Worm (Caenorhabditis elegans) whole organism, L4 larva: ENCODE results near the gene Y50D7A.1.
A peak's percentile ranks its signal among the peaks of the same experiment; 100 is the strongest.

Source experiments
- R02D3.7 ChIP-seq: fragments of 150-350 bp; sonication (generic microtip); optimal IDR thresholded peaks from 3 replicates; lab custom pipeline; 2014; ENCODE audit warnings: missing biosample characterization, missing genetic modification characterization
- T20F7.1 ChIP-seq: fragments of 200-800 bp; sonication (Bioruptor generic); optimal IDR thresholded peaks from 2 replicates; lab custom pipeline; 2018; ENCODE audit warnings: mild to moderate bottlenecking, missing genetic modification characterization, missing compliant biosample characterization
- T26A8.4 ChIP-seq: fragments of 200-800 bp; sonication (Bioruptor generic); IDR thresholded peaks from 2 replicates; pipeline ENCODE4 v1.3.6; 2022; ENCODE audit warnings: missing genetic modification characterization, missing compliant biosample characterization
- ZK546.5 ChIP-seq, 2 experiments: sonication (generic microtip); optimal IDR thresholded peaks; 2 replicates each; lab custom pipeline; 2017; ENCODE audit warnings: missing biosample characterization in 2 of 2, missing genetic modification characterization in 2 of 2
- aha-1 ChIP-seq: fragments of 150-350 bp; peaks from one replicate; lab custom pipeline; 2014; ENCODE audit warnings: missing biosample characterization, missing genetic modification characterization
- aly-2 ChIP-seq: sonication (generic microtip); optimal IDR thresholded peaks from 2 replicates; lab custom pipeline; 2018; ENCODE audit warnings: missing biosample characterization, missing genetic modification characterization
- arid-1 ChIP-seq: fragments of 200-800 bp; sonication (Bioruptor generic); conservative IDR thresholded peaks from 2 replicates; pipeline ENCODE4 v1.3.6; 2022; ENCODE audit warnings: missing genetic modification reagents, missing genetic modification characterization, missing compliant biosample characterization
- ceh-32 ChIP-seq: sonication (generic microtip); optimal IDR thresholded peaks from 2 replicates; lab custom pipeline; 2016; ENCODE audit warnings: mild to moderate bottlenecking, missing genetic modification characterization, missing compliant biosample characterization; ENCODE audit not compliant: poor library complexity
- ceh-82 ChIP-seq: sonication (generic microtip); optimal IDR thresholded peaks from 2 replicates; lab custom pipeline; 2017; ENCODE audit warnings: missing biosample characterization, missing genetic modification characterization
- daf-16 ChIP-seq, 3 experiments: sonication (generic microtip); optimal IDR thresholded peaks; 2 replicates each; lab custom pipeline; 2016 to 2017; ENCODE audit warnings: missing genetic modification characterization in 3 of 3, missing genetic modification reagents in 3 of 3, mild to moderate bottlenecking in 2 of 3, missing compliant biosample characterization in 2 of 3, missing biosample characterization in 1 of 3, moderate library complexity in 1 of 3
- dmd-8 ChIP-seq: fragments of 200-800 bp; sonication (Bioruptor generic); IDR thresholded peaks from 2 replicates; pipeline ENCODE4 v1.3.6; 2022; ENCODE audit warnings: missing genetic modification characterization, missing compliant biosample characterization
- dmd-9 ChIP-seq: fragments of 200-800 bp; sonication (Bioruptor generic); IDR thresholded peaks from 2 replicates; pipeline ENCODE4 v1.3.6; 2022; ENCODE audit warnings: missing genetic modification reagents, missing genetic modification characterization, missing compliant biosample characterization
- duxl-1 ChIP-seq: sonication (generic microtip); optimal IDR thresholded peaks from 2 replicates; lab custom pipeline; 2016; ENCODE audit warnings: mild to moderate bottlenecking, missing genetic modification characterization, moderate library complexity, missing compliant biosample characterization; ENCODE audit not compliant: poor library complexity
- dve-1 ChIP-seq: sonication (generic microtip); optimal IDR thresholded peaks from 2 replicates; lab custom pipeline; 2017; ENCODE audit warnings: antibody characterized with exemption, mild to moderate bottlenecking, missing genetic modification characterization, missing compliant biosample characterization; ENCODE audit not compliant: insufficient read depth
- gei-8 ChIP-seq: fragments of 200-800 bp; sonication (Bioruptor generic); optimal IDR thresholded peaks from 2 replicates; lab custom pipeline; 2018; ENCODE audit warnings: mild to moderate bottlenecking, missing genetic modification characterization, missing compliant biosample characterization
- hif-1 ChIP-seq, 2 experiments: sonication (generic microtip); optimal IDR thresholded peaks; 2 replicates each; lab custom pipeline; 2016 to 2017; ENCODE audit warnings: missing compliant biosample characterization in 2 of 2, missing genetic modification characterization in 2 of 2, missing genetic modification reagents in 2 of 2, missing genotype in 2 of 2, mild to moderate bottlenecking in 1 of 2
- hlh-11 ChIP-seq: fragments of 200-800 bp; sonication (Bioruptor generic); optimal IDR thresholded peaks from 2 replicates; lab custom pipeline; 2018; ENCODE audit warnings: mild to moderate bottlenecking, missing genetic modification characterization, missing compliant biosample characterization
- hlh-30 ChIP-seq: sonication (generic microtip); optimal IDR thresholded peaks from 2 replicates; lab custom pipeline; 2017; ENCODE audit warnings: antibody characterized with exemption, mild to moderate bottlenecking, missing genetic modification characterization, missing compliant biosample characterization; ENCODE audit not compliant: insufficient read depth
- hmg-1.1 ChIP-seq: fragments of 200-800 bp; sonication (Bioruptor generic); IDR thresholded peaks from 2 replicates; pipeline ENCODE4 v1.3.6; 2022; ENCODE audit warnings: missing genetic modification reagents, missing genetic modification characterization, missing compliant biosample characterization
- lim-7 ChIP-seq: fragments of 200-800 bp; sonication (Bioruptor generic); IDR thresholded peaks from 2 replicates; pipeline ENCODE4 v1.3.6; 2022; ENCODE audit warnings: missing genetic modification characterization, missing compliant biosample characterization
- lin-13 ChIP-seq: fragments of 150-350 bp; optimal IDR thresholded peaks from 2 replicates; lab custom pipeline; 2014; ENCODE audit warnings: missing biosample characterization, missing genetic modification reagents, missing genetic modification characterization
- lin-38 ChIP-seq: fragments of 200-800 bp; sonication (Bioruptor generic); IDR thresholded peaks from 2 replicates; pipeline ENCODE4 v1.3.6; 2022; ENCODE audit warnings: missing genetic modification reagents, missing genetic modification characterization, missing compliant biosample characterization
- lin-39 ChIP-seq: fragments of 150-350 bp; optimal IDR thresholded peaks from 2 replicates; lab custom pipeline; 2014; ENCODE audit warnings: missing biosample characterization, missing genetic modification reagents, missing genetic modification characterization
- lir-3 ChIP-seq: sonication (generic microtip); optimal IDR thresholded peaks from 2 replicates; lab custom pipeline; 2016; ENCODE audit warnings: mild to moderate bottlenecking, missing genetic modification characterization, missing compliant biosample characterization
- lsy-2 ChIP-seq, 2 experiments: fragments of 150-350 bp in 1 of 2; sonication (generic microtip) in 1 of 2; optimal IDR thresholded peaks; 2 replicates each; lab custom pipeline; 2014 to 2017; ENCODE audit warnings: missing biosample characterization in 2 of 2, missing genetic modification characterization in 2 of 2
- mdl-1 ChIP-seq, 2 experiments: fragments of 150-350 bp in 1 of 2; sonication (generic microtip) in 1 of 2; optimal IDR thresholded peaks; 2 replicates each; lab custom pipeline; 2014 to 2017; ENCODE audit warnings: missing biosample characterization in 2 of 2, missing genetic modification characterization in 2 of 2
- mdt-29 ChIP-seq: fragments of 200-800 bp; sonication (Bioruptor generic); IDR thresholded peaks from 2 replicates; pipeline ENCODE4 v1.3.6; 2022; ENCODE audit warnings: missing genetic modification reagents, missing genetic modification characterization, missing compliant biosample characterization
- mes-2 ChIP-seq: sonication (generic microtip); optimal IDR thresholded peaks from 2 replicates; lab custom pipeline; 2016; ENCODE audit warnings: missing genotype, mild to moderate bottlenecking, missing genetic modification characterization, missing compliant biosample characterization; ENCODE audit not compliant: poor library complexity, severe bottlenecking
- nhr-102 ChIP-seq: sonication (generic microtip); optimal IDR thresholded peaks from 2 replicates; lab custom pipeline; 2016; ENCODE audit warnings: mild to moderate bottlenecking, missing genetic modification characterization, moderate library complexity, missing compliant biosample characterization
- nhr-11 ChIP-seq: fragments of 150-350 bp; optimal IDR thresholded peaks from 2 replicates; lab custom pipeline; 2014; ENCODE audit warnings: missing biosample characterization, missing genetic modification characterization
- nhr-25 ChIP-seq: sonication (generic microtip); optimal IDR thresholded peaks from 2 replicates; lab custom pipeline; 2017; ENCODE audit warnings: missing genetic modification characterization, mild to moderate bottlenecking, missing compliant biosample characterization, antibody characterized with exemption, moderate library complexity, borderline replicate concordance; ENCODE audit not compliant: insufficient read depth
- nhr-6 ChIP-seq: fragments of 150-350 bp; optimal IDR thresholded peaks from 2 replicates; lab custom pipeline; 2014; ENCODE audit warnings: missing biosample characterization, missing genetic modification characterization
- nhr-76 ChIP-seq: fragments of 150-350 bp; optimal IDR thresholded peaks from 2 replicates; lab custom pipeline; 2014; ENCODE audit warnings: missing biosample characterization, missing genetic modification characterization
- pha-4 ChIP-seq, 2 experiments: fragments of 150-350 bp in 1 of 2; fragments of 200-800 bp in 1 of 2; sonication (Bioruptor generic) in 1 of 2; IDR thresholded peaks in 1 of 2; optimal IDR thresholded peaks in 1 of 2; 2 replicates each; pipeline versions ENCODE4 v1.3.6 to Lab custom; 2014 to 2022; ENCODE audit warnings: missing genetic modification characterization in 2 of 2, missing genetic modification reagents in 2 of 2, missing biosample characterization in 1 of 2, missing compliant biosample characterization in 1 of 2
- set-16 ChIP-seq: fragments of 200-800 bp; sonication (Bioruptor generic); IDR thresholded peaks from 2 replicates; pipeline ENCODE4 v1.3.6; 2022; ENCODE audit warnings: missing genetic modification reagents, missing genetic modification characterization, missing compliant biosample characterization
- snpc-1.2 ChIP-seq: fragments of 200-800 bp; sonication (Bioruptor generic); IDR thresholded peaks from 2 replicates; pipeline ENCODE4 v1.3.6; 2022; ENCODE audit warnings: missing genetic modification reagents, missing genetic modification characterization, missing compliant biosample characterization
- tag-97 ChIP-seq: fragments of 200-800 bp; sonication (Bioruptor generic); IDR thresholded peaks from 2 replicates; pipeline ENCODE4 v1.3.6; 2022; ENCODE audit warnings: missing genetic modification characterization, missing compliant biosample characterization
- unc-130 ChIP-seq: sonication (generic microtip); optimal IDR thresholded peaks from 2 replicates; lab custom pipeline; 2016; ENCODE audit warnings: missing genetic modification reagents, missing genetic modification characterization, missing compliant biosample characterization
- unc-39 ChIP-seq: sonication (generic microtip); optimal IDR thresholded peaks from 2 replicates; lab custom pipeline; 2017; ENCODE audit warnings: missing biosample characterization, missing genetic modification characterization
- unc-62 ChIP-seq, 3 experiments: fragments of 150-350 bp in 1 of 3; sonication (generic microtip); optimal IDR thresholded peaks in 2 of 3; peaks in 1 of 3; 1 replicate in 1 of 3; 2 replicates in 2 of 3; lab custom pipeline; 2014 to 2017; ENCODE audit warnings: missing biosample characterization in 3 of 3, missing genetic modification characterization in 3 of 3, missing genetic modification reagents in 3 of 3, missing genotype in 1 of 3
- zfp-3 ChIP-seq: fragments of 200-800 bp; sonication (Bioruptor generic); conservative IDR thresholded peaks from 2 replicates; pipeline ENCODE4 v1.3.6; 2022; ENCODE audit warnings: missing genetic modification reagents, missing genetic modification characterization, missing compliant biosample characterization

The Y50D7A.1 gene

ce11 chrIII:346942-347341 lies 54.5 kb downstream of the Y50D7A.1 start:
- 0 out of 2 replicates have a peak, but pooled peaks have one; percentile 19 for TF ChIP-seq lin-38
- peak; percentile 26 for TF ChIP-seq nhr-102 (tag; lab: Kevin White, UChicago)
- TF ChIP-seq arid-1: no peak
- peak; percentile 65 for TF ChIP-seq set-16
- 0 out of 2 replicates have a peak, but pooled peaks have one; percentile 34 for TF ChIP-seq T26A8.4 (GFP tag; lab: Robert Waterston, UW)
- no peak for TF ChIP-seq lim-7 (GFP tag; lab: Robert Waterston, UW)
- peak; percentile 29 for TF ChIP-seq duxl-1 (tag; lab: Kevin White, UChicago)
- TF ChIP-seq mdl-1 (tag; optimal IDR thresholded peaks at IDR 0.05; lab: Kevin White, UChicago): no peak

ce11 chrIII:347351-347750 lies 54.9 kb downstream of the Y50D7A.1 start:
- TF ChIP-seq zfp-3 (GFP tag; lab: Robert Waterston, UW) (0 out of 2 replicates have a peak, but pooled peaks have one; percentile 43), aha-1 (tag; lab: Kevin White, UChicago) (peak; percentile 94), nhr-11 (tag; lab: Kevin White, UChicago) (no peak), dmd-8 (0 out of 2 replicates have a peak, but pooled peaks have one; percentile 49), lir-3 (tag; lab: Kevin White, UChicago) (no peak), snpc-1.2 (no peak), lin-39 (tag; lab: Kevin White, UChicago) (no peak), dmd-9 (GFP tag; lab: Robert Waterston, UW) (peak; percentile 68; the same call in 1 of the 2 replicates)

ce11 chrIII:348465-348864 lies 56.0 kb downstream of the Y50D7A.1 start:
- TF ChIP-seq unc-62 (GFP tag; optimal IDR thresholded peaks at IDR 0.05 in 1 of 2; lab: Kevin White, UChicago) (peak in 1 of 2 experiments; percentile 78), unc-62 (tag; optimal IDR thresholded peaks at IDR 0.05; lab: Kevin White, UChicago) (no peak), hmg-1.1 (GFP tag; lab: Robert Waterston, UW) (no peak), lin-39 (tag; lab: Kevin White, UChicago) (no peak), dve-1 (peak; percentile 3), pha-4 (GFP tag; IDR thresholded peaks at IDR 0.05; lab: Robert Waterston, UW) (0 out of 2 replicates have a peak, but pooled peaks have one; percentile 11), pha-4 (tag; optimal IDR thresholded peaks at IDR 0.05; lab: Kevin White, UChicago) (no peak), hlh-30 (tag; lab: Kevin White, UChicago) (no peak), R02D3.7 (tag; lab: Kevin White, UChicago) (no peak), nhr-6 (tag; lab: Kevin White, UChicago) (no peak), lin-13 (GFP tag; lab: Kevin White, UChicago) (no peak), mes-2 (no peak), daf-16 (GFP tag; optimal IDR thresholded peaks at IDR 0.05; lab: Kevin White, UChicago) (no peak), daf-16 (tag; optimal IDR thresholded peaks at IDR 0.05; lab: Kevin White, UChicago) (peak; percentile 23), lin-38 (peak; percentile 48; the same call in 1 of the 2 replicates), lsy-2 (tag; optimal IDR thresholded peaks at IDR 0.05; lab: Kevin White, UChicago) (peak in 1 of 2 experiments; percentile 41), T20F7.1 (GFP tag; lab: Kevin White, UChicago) (peak; percentile 9), unc-130 (GFP tag; lab: Kevin White, UChicago) (no peak), gei-8 (GFP tag; lab: Kevin White, UChicago) (no peak)

ce11 chrIII:349511-350165 lies 57.2 kb downstream of the Y50D7A.1 start:
- TF ChIP-seq aly-2 (tag; lab: Kevin White, UChicago) (no peak), nhr-76 (tag; lab: Kevin White, UChicago) (no peak), nhr-25 (tag; lab: Kevin White, UChicago) (peak; percentile 90), hif-1 (tag; optimal IDR thresholded peaks at IDR 0.05; lab: Kevin White, UChicago) (peak; percentile 56 to 90), hlh-11 (peak; percentile 99), ceh-82 (tag; lab: Kevin White, UChicago) (no peak), T20F7.1 (GFP tag; lab: Kevin White, UChicago) (peak; percentile 86), mdt-29 (GFP tag; lab: Robert Waterston, UW) (peak; percentile 93), ZK546.5 (tag; optimal IDR thresholded peaks at IDR 0.05; lab: Kevin White, UChicago) (peak in 1 of 2 experiments; percentile 43), arid-1 (peak; percentile 57; the same call in 1 of the 2 replicates), ceh-32 (tag; lab: Kevin White, UChicago) (peak; percentile 31), tag-97 (GFP tag; lab: Robert Waterston, UW) (no peak), set-16 (peak; percentile 100), unc-39 (tag; lab: Kevin White, UChicago) (no peak), hlh-30 (tag; lab: Kevin White, UChicago) (peak; percentile 100)
